Worm (Caenorhabditis elegans) whole organism, L2 larva: Measurements from ENCODE around the gene C30H6.12.

Source experiments
- C34F6.9 ChIP-seq: fragments of 150-350 bp; optimal IDR thresholded peaks from 2 replicates; lab custom pipeline; 2014; ENCODE audit warnings: missing biosample characterization, missing genetic modification characterization
- F13H6.1 ChIP-seq: sonication (generic microtip); optimal IDR thresholded peaks from 2 replicates; lab custom pipeline; 2016; ENCODE audit warnings: missing genetic modification characterization, missing compliant biosample characterization
- Y55F3AM.14 ChIP-seq: fragments of 200-800 bp; sonication (Bioruptor generic); optimal IDR thresholded peaks from 2 replicates; lab custom pipeline; 2018; ENCODE audit warnings: mild to moderate bottlenecking, missing genetic modification characterization, missing compliant biosample characterization
- ZK546.5 ChIP-seq: sonication (generic microtip); optimal IDR thresholded peaks from 2 replicates; lab custom pipeline; 2017; ENCODE audit warnings: missing biosample characterization, missing genetic modification characterization
- alr-1 ChIP-seq: fragments of 150-350 bp; optimal IDR thresholded peaks from 2 replicates; lab custom pipeline; 2014; ENCODE audit warnings: missing biosample characterization, missing genetic modification characterization
- aly-2 ChIP-seq: fragments of 150-350 bp; optimal IDR thresholded peaks from 2 replicates; lab custom pipeline; 2014; ENCODE audit warnings: missing biosample characterization, missing genetic modification characterization
- blmp-1 ChIP-seq: sonication (generic microtip); optimal IDR thresholded peaks from 2 replicates; lab custom pipeline; 2017; ENCODE audit warnings: missing genetic modification characterization, mild to moderate bottlenecking, missing compliant biosample characterization, antibody characterized with exemption, moderate library complexity; ENCODE audit not compliant: insufficient read depth
- ceh-16 ChIP-seq: fragments of 150-350 bp; optimal IDR thresholded peaks from 2 replicates; lab custom pipeline; 2014; ENCODE audit warnings: missing biosample characterization, missing genetic modification characterization
- ceh-82 ChIP-seq: fragments of 150-350 bp; optimal IDR thresholded peaks from 2 replicates; lab custom pipeline; 2014; ENCODE audit warnings: missing biosample characterization, missing genetic modification characterization
- crh-2 ChIP-seq: sonication (generic microtip); optimal IDR thresholded peaks from 2 replicates; lab custom pipeline; 2017; ENCODE audit warnings: missing biosample characterization, missing genetic modification characterization
- dmd-4 ChIP-seq: sonication (generic microtip); optimal IDR thresholded peaks from 2 replicates; lab custom pipeline; 2017; ENCODE audit warnings: missing biosample characterization, missing genetic modification characterization
- egl-27 ChIP-seq: sonication (generic microtip); optimal IDR thresholded peaks from 3 replicates; lab custom pipeline; 2017; ENCODE audit warnings: missing biosample characterization, missing genetic modification reagents, missing genetic modification characterization
- elt-1 ChIP-seq: fragments of 150-350 bp; optimal IDR thresholded peaks from 2 replicates; lab custom pipeline; 2014; ENCODE audit warnings: missing biosample characterization, missing genetic modification characterization
- elt-3 ChIP-seq: sonication (generic microtip); optimal IDR thresholded peaks from 2 replicates; lab custom pipeline; 2017; ENCODE audit warnings: missing biosample characterization, missing genetic modification characterization
- fos-1 ChIP-seq: fragments of 150-350 bp; optimal IDR thresholded peaks from 2 replicates; lab custom pipeline; 2014; ENCODE audit warnings: missing biosample characterization, missing genetic modification characterization
- gmeb-1 ChIP-seq: fragments of 150-350 bp; optimal IDR thresholded peaks from 2 replicates; lab custom pipeline; 2014; ENCODE audit warnings: missing biosample characterization, missing genetic modification characterization
- lin-13 ChIP-seq: fragments of 150-350 bp; optimal IDR thresholded peaks from 2 replicates; lab custom pipeline; 2014; ENCODE audit warnings: missing biosample characterization, missing genetic modification reagents, missing genetic modification characterization
- lin-39 ChIP-seq: fragments of 150-350 bp; optimal IDR thresholded peaks from 2 replicates; lab custom pipeline; 2014; ENCODE audit warnings: missing biosample characterization, missing genetic modification reagents, missing genetic modification characterization
- lsy-2 ChIP-seq, 2 experiments: fragments of 150-350 bp in 1 of 2; sonication (generic microtip) in 1 of 2; optimal IDR thresholded peaks; 2 replicates each; lab custom pipeline; 2014 to 2017; ENCODE audit warnings: missing biosample characterization in 2 of 2, missing genetic modification characterization in 2 of 2
- mbf-1 ChIP-seq: sonication (generic microtip); optimal IDR thresholded peaks from 2 replicates; lab custom pipeline; 2017; ENCODE audit warnings: missing biosample characterization, missing genetic modification characterization
- nhr-10 ChIP-seq: sonication (generic microtip); optimal IDR thresholded peaks from 2 replicates; lab custom pipeline; 2017; ENCODE audit warnings: missing biosample characterization, missing genetic modification characterization
- nhr-11 ChIP-seq: fragments of 150-350 bp; optimal IDR thresholded peaks from 2 replicates; lab custom pipeline; 2014; ENCODE audit warnings: missing biosample characterization, missing genetic modification characterization
- nhr-21 ChIP-seq: fragments of 150-350 bp; optimal IDR thresholded peaks from 2 replicates; lab custom pipeline; 2014; ENCODE audit warnings: missing biosample characterization, missing genetic modification characterization
- nhr-237 ChIP-seq: fragments of 150-350 bp; optimal IDR thresholded peaks from 2 replicates; lab custom pipeline; 2014; ENCODE audit warnings: missing biosample characterization, missing genetic modification characterization
- nhr-25 ChIP-seq: fragments of 150-350 bp; sonication (generic microtip); optimal IDR thresholded peaks from 3 replicates; lab custom pipeline; 2014; ENCODE audit warnings: missing biosample characterization, missing genetic modification characterization
- nhr-6 ChIP-seq: fragments of 150-350 bp; optimal IDR thresholded peaks from 2 replicates; lab custom pipeline; 2014; ENCODE audit warnings: missing biosample characterization, missing genetic modification characterization
- nhr-77 ChIP-seq: fragments of 150-350 bp; optimal IDR thresholded peaks from 2 replicates; lab custom pipeline; 2014; ENCODE audit warnings: missing biosample characterization, missing genetic modification characterization
- sem-4 ChIP-seq: fragments of 150-350 bp; optimal IDR thresholded peaks from 2 replicates; lab custom pipeline; 2014; ENCODE audit warnings: missing biosample characterization, missing genetic modification reagents, missing genetic modification characterization
- skn-1 ChIP-seq: sonication (generic microtip); optimal IDR thresholded peaks from 2 replicates; lab custom pipeline; 2017; ENCODE audit warnings: missing biosample characterization, missing genetic modification characterization
- sma-3 ChIP-seq: sonication (generic microtip); optimal IDR thresholded peaks from 2 replicates; lab custom pipeline; 2016; ENCODE audit warnings: missing genetic modification reagents, missing genetic modification characterization, missing compliant biosample characterization
- sma-9 ChIP-seq, 2 experiments: fragments of 150-350 bp in 1 of 2; sonication (generic microtip) in 1 of 2; optimal IDR thresholded peaks; 2 replicates each; lab custom pipeline; 2014 to 2016; ENCODE audit warnings: missing genetic modification characterization in 2 of 2, mild to moderate bottlenecking in 1 of 2, missing biosample characterization in 1 of 2, missing compliant biosample characterization in 1 of 2, missing genetic modification reagents in 1 of 2, moderate library complexity in 1 of 2
- unc-39 ChIP-seq: fragments of 150-350 bp; optimal IDR thresholded peaks from 2 replicates; lab custom pipeline; 2014; ENCODE audit warnings: missing biosample characterization, missing genetic modification characterization
- unc-55 ChIP-seq: fragments of 150-350 bp; sonication (generic microtip); optimal IDR thresholded peaks from 3 replicates; lab custom pipeline; 2014; ENCODE audit warnings: missing biosample characterization, missing genetic modification reagents, missing genetic modification characterization
- unc-62 ChIP-seq: fragments of 150-350 bp; optimal IDR thresholded peaks from 2 replicates; lab custom pipeline; 2014; ENCODE audit warnings: missing biosample characterization, missing genetic modification reagents, missing genetic modification characterization
- zag-1 ChIP-seq: fragments of 150-350 bp; optimal IDR thresholded peaks from 2 replicates; lab custom pipeline; 2014; ENCODE audit warnings: missing biosample characterization, missing genetic modification characterization
- ztf-1 ChIP-seq: fragments of 200-800 bp; sonication (Bioruptor generic); conservative IDR thresholded peaks from 2 replicates; pipeline ENCODE4 v1.3.6; 2022; ENCODE audit warnings: missing genetic modification characterization, missing compliant biosample characterization
- ztf-11 ChIP-seq: sonication (generic microtip); optimal IDR thresholded peaks from 2 replicates; lab custom pipeline; 2017; ENCODE audit warnings: missing biosample characterization, missing genetic modification characterization

C30H6.12 gene

ce11 chrIV:17426970-17427369, 43.8 kb downstream of the C30H6.12 start:
- no peak for TF ChIP-seq lsy-2 (tag; optimal IDR thresholded peaks at IDR 0.05; lab: Kevin White, UChicago)
- TF ChIP-seq sma-9 (GFP tag; optimal IDR thresholded peaks at IDR 0.05; lab: Kevin White, UChicago) = peak; percentile 33
- TF ChIP-seq sma-9 (tag; optimal IDR thresholded peaks at IDR 0.05; lab: Kevin White, UChicago) = no peak
- TF ChIP-seq unc-55 = peak; percentile 64
- peak; percentile 5 for TF ChIP-seq F13H6.1 (tag; lab: Kevin White, UChicago)
- TF ChIP-seq ztf-11 (tag; lab: Kevin White, UChicago) = no peak
- TF ChIP-seq C34F6.9 (tag; lab: Kevin White, UChicago) = peak; percentile 32
- TF ChIP-seq nhr-21 (tag; lab: Kevin White, UChicago) = no peak
- TF ChIP-seq crh-2 (tag; lab: Kevin White, UChicago) = no peak
- no peak for TF ChIP-seq unc-39 (tag; lab: Kevin White, UChicago)
- TF ChIP-seq nhr-77 (tag; lab: Kevin White, UChicago) = no peak
- TF ChIP-seq Y55F3AM.14 (GFP tag; lab: Kevin White, UChicago) = no peak
- no peak for TF ChIP-seq ceh-82 (tag; lab: Kevin White, UChicago)
- no peak for TF ChIP-seq zag-1 (tag; lab: Kevin White, UChicago)

DNA sequence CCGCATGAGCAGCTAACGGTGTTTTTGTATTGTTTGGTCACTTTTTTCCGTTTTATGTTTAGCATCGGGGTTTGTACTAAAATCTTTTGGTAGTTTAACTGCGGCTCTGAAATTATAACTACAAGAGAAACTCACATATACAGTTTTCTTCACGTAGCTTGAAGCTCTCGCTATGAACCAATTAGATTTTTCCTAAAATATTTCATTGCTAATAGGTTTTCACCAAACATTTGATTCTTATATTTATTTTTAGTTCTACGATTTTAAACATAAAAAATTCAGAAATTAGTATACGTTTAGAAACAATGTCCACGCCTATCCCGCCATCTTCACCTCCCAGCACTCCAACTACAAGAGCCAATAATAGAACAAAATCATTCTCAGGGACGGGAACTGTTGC, 44.3 kb downstream of the C30H6.12 start, which contains the start of gene C06A12.3:
TSS of gene C06A12.3 (plus strand) at position 301 of the 400 bp plus-strand sequence.
- TF ChIP-seq egl-27 (tag; lab: Kevin White, UChicago) (no peak), blmp-1 (tag; lab: Kevin White, UChicago) (no peak), Y55F3AM.14 (GFP tag; lab: Kevin White, UChicago) (no peak), sma-9 (GFP tag; optimal IDR thresholded peaks at IDR 0.05; lab: Kevin White, UChicago) (no peak), sma-9 (tag; optimal IDR thresholded peaks at IDR 0.05; lab: Kevin White, UChicago) (no peak), unc-62 (GFP tag; lab: Kevin White, UChicago) (no peak), skn-1 (tag; lab: Kevin White, UChicago) (no peak), unc-55 (no peak), sem-4 (tag; lab: Kevin White, UChicago) (no peak), ztf-1 (GFP tag; lab: Robert Waterston, UW) (no peak), elt-3 (tag; lab: Kevin White, UChicago) (no peak), nhr-25 (no peak), nhr-6 (tag; lab: Kevin White, UChicago) (no peak), aly-2 (tag; lab: Kevin White, UChicago) (no peak), gmeb-1 (tag; lab: Kevin White, UChicago) (no peak), nhr-10 (tag; lab: Kevin White, UChicago) (no peak), elt-1 (tag; lab: Kevin White, UChicago) (no peak), nhr-237 (tag; lab: Kevin White, UChicago) (no peak), lin-13 (GFP tag; lab: Kevin White, UChicago) (no peak), ceh-16 (tag; lab: Kevin White, UChicago) (no peak)
- TF ChIP-seq, all 48 proteins: peak for 0

ce11 chrIV:17431287-17431686, 48.1 kb downstream of the C30H6.12 start, which contains the start of gene lact-6:
TSS of gene lact-6 (minus strand) at chrIV:17431387.
- TF ChIP-seq unc-62 (GFP tag; lab: Kevin White, UChicago) (no peak), ztf-11 (tag; lab: Kevin White, UChicago) (no peak), nhr-77 (tag; lab: Kevin White, UChicago) (no peak), skn-1 (tag; lab: Kevin White, UChicago) (no peak), ztf-1 (GFP tag; lab: Robert Waterston, UW) (no peak), fos-1 (tag; lab: Kevin White, UChicago) (no peak), ZK546.5 (tag; lab: Kevin White, UChicago) (no peak), dmd-4 (tag; lab: Kevin White, UChicago) (no peak), unc-39 (tag; lab: Kevin White, UChicago) (no peak), lin-13 (GFP tag; lab: Kevin White, UChicago) (no peak), nhr-21 (tag; lab: Kevin White, UChicago) (no peak), alr-1 (tag; lab: Kevin White, UChicago) (no peak), nhr-11 (tag; lab: Kevin White, UChicago) (no peak), mbf-1 (tag; lab: Kevin White, UChicago) (no peak), F13H6.1 (tag; lab: Kevin White, UChicago) (no peak), lin-39 (tag; lab: Kevin White, UChicago) (no peak), sma-3 (GFP tag; lab: Kevin White, UChicago) (no peak), lsy-2 (tag; optimal IDR thresholded peaks at IDR 0.05; lab: Kevin White, UChicago) (no peak)
- TF ChIP-seq, all 48 proteins: peak for 0
